Fruit fly (Drosophila melanogaster) whole organism, wandering third instar larva: ENCODE measurements around the gene CG12984.

Experiments used
- Dfd ChIP-seq: fragments of >200 bp; optimal IDR thresholded peaks from 2 replicates; lab custom pipeline; 2017; ENCODE audit warnings: missing biosample characterization, missing genetic modification characterization
- Hr78 ChIP-seq: fragments of >200 bp; optimal IDR thresholded peaks from 2 replicates; lab custom pipeline; 2017; ENCODE audit warnings: missing biosample characterization, missing genetic modification characterization
- Mio ChIP-seq: sonication (Bioruptor generic); optimal IDR thresholded peaks from 2 replicates; lab custom pipeline; 2016; ENCODE audit warnings: missing biosample characterization, missing genetic modification characterization
- br ChIP-seq: fragments of 200-800 bp; sonication (Bioruptor generic); optimal IDR thresholded peaks from 2 replicates; lab custom pipeline; 2016; ENCODE audit warnings: missing biosample characterization, missing genetic modification characterization
- pan ChIP-seq: fragments of >200 bp; optimal IDR thresholded peaks from 2 replicates; lab custom pipeline; 2017

dm6 chr3L:21008255-21008815 is 16.9 kb downstream of the CG12984 start:
- TF ChIP-seq br (GFP tag; lab: Kevin White, UChicago), result no peak
- TF ChIP-seq pan (lab: Kevin White, UChicago), result no peak
- no peak for TF ChIP-seq Dfd (GFP tag; lab: Kevin White, UChicago)
- TF ChIP-seq Hr78 (GFP tag; lab: Kevin White, UChicago), result no peak
- TF ChIP-seq Mio (GFP tag; lab: Kevin White, UChicago), result no peak
